Worm (Caenorhabditis elegans) whole organism, young adult: ENCODE measurements around the gene acs-5.

Experiments used
- F22D6.2 ChIP-seq: sonication (generic microtip); optimal IDR thresholded peaks from 2 replicates; lab custom pipeline; 2016; ENCODE audit warnings: mild to moderate bottlenecking, missing genetic modification characterization, missing compliant biosample characterization
- F37B4.10 ChIP-seq: fragments of 200-800 bp; sonication (Bioruptor generic); IDR thresholded peaks from 2 replicates; pipeline ENCODE4 v1.3.6; 2022; ENCODE audit warnings: missing genetic modification characterization, missing compliant biosample characterization
- bed-2 ChIP-seq: fragments of 200-800 bp; sonication (Bioruptor generic); IDR thresholded peaks from 2 replicates; pipeline ENCODE4 v1.3.6; 2022; ENCODE audit warnings: missing genetic modification reagents, missing genetic modification characterization, missing compliant biosample characterization
- chd-7 ChIP-seq: sonication (generic microtip); optimal IDR thresholded peaks from 2 replicates; lab custom pipeline; 2016; ENCODE audit warnings: mild to moderate bottlenecking, missing genetic modification characterization, moderate library complexity, missing compliant biosample characterization
- lin-26 ChIP-seq: fragments of 200-800 bp; sonication (Bioruptor generic); IDR thresholded peaks from 2 replicates; pipeline ENCODE4 v1.3.6; 2022; ENCODE audit warnings: missing genetic modification reagents, missing genetic modification characterization, missing compliant biosample characterization
- nhr-90 ChIP-seq: sonication (generic microtip); optimal IDR thresholded peaks from 2 replicates; lab custom pipeline; 2016; ENCODE audit warnings: missing genotype, mild to moderate bottlenecking, missing genetic modification characterization, missing compliant biosample characterization
- snpc-4 ChIP-seq, 5 experiments: fragments of 150-350 bp in 1 of 5; sonication (generic microtip) in 4 of 5; optimal IDR thresholded peaks; 2 replicates each; lab custom pipeline; 2014 to 2018; ENCODE audit warnings: missing genetic modification characterization in 5 of 5, missing biosample characterization in 3 of 5, antibody characterized with exemption in 2 of 5, mild to moderate bottlenecking in 2 of 5, missing compliant biosample characterization in 2 of 5, missing genotype in 2 of 5, moderate library complexity in 2 of 5, missing genetic modification reagents in 1 of 5
- unc-62 ChIP-seq: fragments of 150-350 bp; optimal IDR thresholded peaks from 2 replicates; lab custom pipeline; 2014; ENCODE audit warnings: missing biosample characterization, missing genetic modification reagents, missing genetic modification characterization
- ztf-28 ChIP-seq: fragments of 200-800 bp; sonication (Bioruptor generic); IDR thresholded peaks from 2 replicates; pipeline ENCODE4 v1.3.6; 2022; ENCODE audit warnings: missing genetic modification reagents, missing genetic modification characterization, missing compliant biosample characterization

- TF ChIP-seq unc-62 = no peak
- TF ChIP-seq F37B4.10 = no peak
- TF ChIP-seq bed-2 (GFP tag; lab: Robert Waterston, UW) = no peak
- TF ChIP-seq snpc-4 (GFP tag; optimal IDR thresholded peaks at IDR 0.05; lab: Kevin White, UChicago) = no peak
- no peak for TF ChIP-seq snpc-4 (tag; optimal IDR thresholded peaks at IDR 0.05; lab: Kevin White, UChicago)
- no peak for TF ChIP-seq chd-7 (tag; lab: Kevin White, UChicago)
- no peak for TF ChIP-seq F22D6.2
- TF ChIP-seq lin-26 (GFP tag; lab: Robert Waterston, UW) = no peak
- no peak for TF ChIP-seq nhr-90 (tag; lab: Kevin White, UChicago)
- no peak for TF ChIP-seq ztf-28 (GFP tag; lab: Robert Waterston, UW)
Observed at ce11 chrIII:13524021-13524420, 19.3 kb downstream of the acs-5 start, which contains the start of gene pod-1.
